Fruit fly (Drosophila melanogaster) whole organism, embryonic: ENCODE data around the gene fln.

Experiments
- Atf-2 ChIP-seq: fragments of 200-800 bp; sonication (Bioruptor generic); optimal IDR thresholded peaks from 2 replicates; lab custom pipeline; 2016; ENCODE audit warnings: missing biosample characterization, missing genetic modification characterization
- CG1024 ChIP-seq: fragments of 200-800 bp; sonication (Bioruptor generic); IDR thresholded peaks from 2 replicates; pipeline ENCODE4 v1.3.6; 2022; ENCODE audit warnings: missing biosample characterization, missing genetic modification characterization
- CG11560 ChIP-seq: fragments of 200-800 bp; sonication (Bioruptor generic); IDR thresholded peaks from 3 replicates; pipeline ENCODE4 v1.3.6; 2022; ENCODE audit warnings: missing biosample characterization, missing genetic modification characterization
- CG14441 ChIP-seq: fragments of 200-800 bp; sonication (Bioruptor generic); IDR thresholded peaks from 2 replicates; pipeline ENCODE4 v1.3.6; 2022; ENCODE audit warnings: missing biosample characterization, missing genetic modification characterization
- CG14667 ChIP-seq: fragments of 200-800 bp; sonication (Bioruptor generic); IDR thresholded peaks from 2 replicates; pipeline ENCODE4 v1.3.6; 2022; ENCODE audit warnings: missing biosample characterization, missing genetic modification characterization
- CG17568 ChIP-seq: fragments of 200-800 bp; sonication (Bioruptor generic); optimal IDR thresholded peaks from 2 replicates; lab custom pipeline; 2018; ENCODE audit warnings: missing biosample characterization, mild to moderate bottlenecking, missing genetic modification characterization, moderate library complexity
- CG17802 ChIP-seq: fragments of 200-800 bp; sonication (Bioruptor generic); optimal IDR thresholded peaks from 2 replicates; lab custom pipeline; 2018; ENCODE audit warnings: missing biosample characterization, mild to moderate bottlenecking, missing genetic modification characterization, moderate library complexity
- CG18262 ChIP-seq: fragments of 200-800 bp; optimal IDR thresholded peaks from 3 replicates; lab custom pipeline; 2019; ENCODE audit warnings: missing biosample characterization, mild to moderate bottlenecking, missing genetic modification characterization, moderate library complexity
- CG18599 ChIP-seq: fragments of 200-800 bp; sonication (Bioruptor generic); optimal IDR thresholded peaks from 3 replicates; lab custom pipeline; 2017; ENCODE audit warnings: missing biosample characterization, missing genetic modification characterization, mild to moderate bottlenecking, moderate library complexity, missing genetic modification reagents
- CG2116 ChIP-seq: fragments of 200-800 bp; sonication (Bioruptor generic); optimal IDR thresholded peaks from 3 replicates; lab custom pipeline; 2018; ENCODE audit warnings: missing biosample characterization, mild to moderate bottlenecking, missing genetic modification characterization
- CG2120 ChIP-seq: fragments of 200-800 bp; sonication (Bioruptor generic); optimal IDR thresholded peaks from 3 replicates; lab custom pipeline; 2016; ENCODE audit warnings: missing biosample characterization, missing genetic modification characterization
- CG2199 ChIP-seq: fragments of 200-800 bp; sonication (Bioruptor generic); IDR thresholded peaks from 3 replicates; pipeline ENCODE4 v1.3.6; 2022; ENCODE audit warnings: missing biosample characterization, missing genetic modification characterization
- CG5953 ChIP-seq: fragments of 200-800 bp; sonication (Bioruptor generic); IDR thresholded peaks from 2 replicates; pipeline ENCODE4 v1.3.6; 2022; ENCODE audit warnings: missing biosample characterization, missing genetic modification characterization
- CG7839 ChIP-seq: fragments of 200-800 bp; sonication (Bioruptor generic); optimal IDR thresholded peaks from 3 replicates; lab custom pipeline; 2018; ENCODE audit warnings: missing biosample characterization, mild to moderate bottlenecking, missing genetic modification characterization, moderate library complexity
- CG9727 ChIP-seq: fragments of 200-800 bp; sonication (Bioruptor generic); optimal IDR thresholded peaks from 3 replicates; lab custom pipeline; 2017; ENCODE audit warnings: missing biosample characterization, mild to moderate bottlenecking, missing genetic modification characterization
- CG9797 ChIP-seq: fragments of 200-800 bp; sonication (Bioruptor generic); optimal IDR thresholded peaks from 3 replicates; lab custom pipeline; 2018; ENCODE audit warnings: missing biosample characterization, mild to moderate bottlenecking, missing genetic modification characterization
- Doc3 ChIP-seq: fragments of 200-800 bp; sonication (Bioruptor generic); IDR thresholded peaks from 3 replicates; pipeline ENCODE4 v1.3.6; 2022; ENCODE audit warnings: missing biosample characterization, missing genetic modification characterization; ENCODE audit not compliant: partially characterized antibody
- Dref ChIP-seq: fragments of 200-800 bp; sonication (Bioruptor generic); IDR thresholded peaks from 2 replicates; pipeline ENCODE4 v1.3.6; 2022; ENCODE audit warnings: missing biosample characterization, missing genetic modification characterization
- E2f2 ChIP-seq: fragments of 200-800 bp; sonication (Bioruptor generic); IDR thresholded peaks from 2 replicates; pipeline ENCODE4 v1.3.6; 2022; ENCODE audit warnings: missing biosample characterization, missing genetic modification characterization
- Ets65A ChIP-seq: fragments of 200-800 bp; sonication (Bioruptor generic); peaks from one replicate; lab custom pipeline; 2016; ENCODE audit warnings: missing biosample characterization, missing genetic modification characterization
- Hey ChIP-seq: fragments of 200-800 bp; sonication (Bioruptor generic); optimal IDR thresholded peaks from 3 replicates; lab custom pipeline; 2018; ENCODE audit warnings: missing biosample characterization, mild to moderate bottlenecking, missing genetic modification characterization
- Meics ChIP-seq: fragments of 200-800 bp; sonication (Bioruptor generic); optimal IDR thresholded peaks from 2 replicates; lab custom pipeline; 2017; ENCODE audit warnings: missing biosample characterization, mild to moderate bottlenecking, missing genetic modification characterization
- Myb ChIP-seq: fragments of 200-800 bp; sonication (Bioruptor generic); optimal IDR thresholded peaks from 2 replicates; lab custom pipeline; 2016; ENCODE audit warnings: missing biosample characterization, missing genetic modification characterization
- Oli ChIP-seq: fragments of 200-800 bp; sonication (Bioruptor generic); optimal IDR thresholded peaks from 2 replicates; lab custom pipeline; 2018; ENCODE audit warnings: missing biosample characterization, mild to moderate bottlenecking, missing genetic modification characterization, moderate library complexity
- Optix ChIP-seq: fragments of 200-800 bp; sonication (Bioruptor generic); IDR thresholded peaks from 3 replicates; pipeline ENCODE4 v1.3.6; 2022; ENCODE audit warnings: missing biosample characterization, missing genetic modification characterization
- Ptx1 ChIP-seq: fragments of 200-800 bp; sonication (Bioruptor generic); IDR thresholded peaks from 2 replicates; pipeline ENCODE4 v1.3.6; 2022; ENCODE audit warnings: missing biosample characterization, missing genetic modification characterization
- Vsx1 ChIP-seq: fragments of 200-800 bp; sonication (Bioruptor generic); optimal IDR thresholded peaks from 2 replicates; lab custom pipeline; 2017; ENCODE audit warnings: missing biosample characterization, mild to moderate bottlenecking, missing genetic modification characterization, missing genetic modification reagents
- amos ChIP-seq: fragments of 200-800 bp; sonication (Bioruptor generic); IDR thresholded peaks from 2 replicates; pipeline ENCODE4 v1.3.6; 2022; ENCODE audit warnings: missing biosample characterization, missing genetic modification characterization; ENCODE audit not compliant: partially characterized antibody
- bbx ChIP-seq: fragments of 200-800 bp; sonication (Bioruptor generic); IDR thresholded peaks from 2 replicates; pipeline ENCODE4 v1.3.6; 2022; ENCODE audit warnings: missing biosample characterization, missing genetic modification characterization; ENCODE audit not compliant: partially characterized antibody
- btn ChIP-seq: fragments of 200-800 bp; sonication (Bioruptor generic); optimal IDR thresholded peaks from 2 replicates; lab custom pipeline; 2016; ENCODE audit warnings: missing biosample characterization, missing genetic modification characterization
- dmrt99B ChIP-seq: fragments of 200-800 bp; sonication (Bioruptor generic); optimal IDR thresholded peaks from 2 replicates; lab custom pipeline; 2018; ENCODE audit warnings: missing biosample characterization, mild to moderate bottlenecking, missing genetic modification characterization, moderate library complexity
- esg ChIP-seq: fragments of 200-800 bp; sonication (Bioruptor generic); conservative IDR thresholded peaks from 2 replicates; pipeline ENCODE4 v1.3.6; 2022; ENCODE audit warnings: missing biosample characterization, missing genetic modification characterization
- ewg ChIP-seq: fragments of 200-800 bp; sonication (Bioruptor generic); optimal IDR thresholded peaks from 3 replicates; lab custom pipeline; 2017; ENCODE audit warnings: mild to moderate bottlenecking, missing biosample characterization, missing genetic modification reagents, missing genetic modification characterization
- ftz-f1 ChIP-seq: fragments of 200-800 bp; sonication (Bioruptor generic); optimal IDR thresholded peaks from 2 replicates; lab custom pipeline; 2016; ENCODE audit warnings: missing biosample characterization, missing genetic modification characterization
- gsb ChIP-seq: fragments of 200-800 bp; sonication (Bioruptor generic); IDR thresholded peaks from 2 replicates; pipeline ENCODE4 v1.3.6; 2022; ENCODE audit warnings: missing biosample characterization, missing genetic modification characterization
- hb ChIP-seq: fragments of 200-800 bp; sonication (Bioruptor generic); IDR thresholded peaks from 3 replicates; pipeline ENCODE4 v1.3.6; 2022; ENCODE audit warnings: missing biosample characterization, missing genetic modification characterization; ENCODE audit not compliant: partially characterized antibody
- hbn ChIP-seq: fragments of 200-800 bp; sonication (Bioruptor generic); IDR thresholded peaks from 2 replicates; pipeline ENCODE4 v1.3.6; 2022; ENCODE audit warnings: missing biosample characterization, missing genetic modification characterization; ENCODE audit not compliant: partially characterized antibody
- jigr1 ChIP-seq: fragments of 200-800 bp; sonication (Bioruptor generic); IDR thresholded peaks from 3 replicates; pipeline ENCODE4 v1.3.6; 2022; ENCODE audit warnings: missing biosample characterization, missing genetic modification characterization
- lab ChIP-seq: fragments of 200-800 bp; sonication (Bioruptor generic); optimal IDR thresholded peaks from 3 replicates; lab custom pipeline; 2017; ENCODE audit warnings: missing biosample characterization, missing genetic modification characterization, mild to moderate bottlenecking, moderate library complexity, missing genetic modification reagents
- nmo ChIP-seq: fragments of 200-800 bp; sonication (Bioruptor generic); optimal IDR thresholded peaks from 2 replicates; lab custom pipeline; 2018; ENCODE audit warnings: missing biosample characterization, mild to moderate bottlenecking, missing genetic modification characterization, moderate library complexity
- row ChIP-seq: fragments of 200-800 bp; sonication (Bioruptor generic); IDR thresholded peaks from 3 replicates; pipeline ENCODE4 v1.3.6; 2022; ENCODE audit warnings: missing biosample characterization, missing genetic modification characterization
- stc ChIP-seq: fragments of 200-800 bp; sonication (Bioruptor generic); IDR thresholded peaks from 2 replicates; pipeline ENCODE4 v1.3.6; 2022; ENCODE audit warnings: missing biosample characterization, missing genetic modification characterization
- stwl ChIP-seq: fragments of 200-800 bp; sonication (Bioruptor generic); optimal IDR thresholded peaks from 3 replicates; lab custom pipeline; 2018; ENCODE audit warnings: missing biosample characterization, mild to moderate bottlenecking, missing genetic modification characterization, moderate library complexity
- trem ChIP-seq: fragments of 200-800 bp; optimal IDR thresholded peaks from 3 replicates; lab custom pipeline; 2019; ENCODE audit warnings: missing biosample characterization, mild to moderate bottlenecking, missing genetic modification characterization, moderate library complexity
- usp ChIP-seq: fragments of >200 bp; optimal IDR thresholded peaks from 2 replicates; lab custom pipeline; 2017; ENCODE audit warnings: missing biosample characterization, missing genetic modification characterization

fln gene

DNA sequence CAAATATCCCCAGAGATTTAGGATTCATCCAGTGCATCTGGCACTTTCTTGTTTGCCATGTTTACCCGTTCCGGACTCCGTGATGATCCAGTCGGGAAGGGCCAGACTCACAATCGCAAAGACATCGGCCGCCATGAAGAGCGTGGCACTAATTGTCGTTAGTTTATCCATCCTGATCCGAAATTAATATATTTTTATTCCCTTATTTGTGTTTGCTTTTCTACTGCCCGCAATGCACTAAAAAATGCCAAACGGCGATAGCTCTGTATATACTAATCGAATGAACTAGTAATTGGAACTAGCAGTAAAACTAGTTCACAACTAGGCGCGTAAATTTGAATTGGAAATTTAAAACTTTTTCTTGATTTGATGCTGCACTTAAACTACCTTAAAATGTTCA is 11.4 kb downstream of the fln start, which contains the start of gene CG14182 (continued):
- TF ChIP-seq trem (tag; lab: Kevin White, UChicago) (peak; percentile 42), Oli (tag; lab: Kevin White, UChicago) (no peak), Meics (GFP tag; lab: Kevin White, UChicago) (no peak), CG14441 (no peak), hb (GFP tag; lab: Robert Waterston, UW) (no peak), gsb (GFP tag; lab: Robert Waterston, UW) (no peak), hbn (GFP tag; lab: Robert Waterston, UW) (no peak), CG9797 (GFP tag; lab: Kevin White, UChicago) (peak; percentile 42), amos (peak; percentile 45; the same call in 1 of the 2 replicates), E2f2 (GFP tag; lab: Robert Waterston, UW) (peak; percentile 93), ftz-f1 (GFP tag; lab: Kevin White, UChicago) (no peak), CG18262 (tag; lab: Kevin White, UChicago) (no peak), bbx (GFP tag; lab: Robert Waterston, UW) (0 out of 2 replicates have a peak, but pooled peaks have one; percentile 7), stwl (tag; lab: Kevin White, UChicago) (peak; percentile 52), Vsx1 (GFP tag; lab: Kevin White, UChicago) (no peak), Doc3 (GFP tag; lab: Robert Waterston, UW) (peak; percentile 31; the same call in 1 of the 3 replicates), Ets65A (GFP tag; lab: Kevin White, UChicago) (no peak), CG17802 (tag; lab: Kevin White, UChicago) (no peak), Dref (GFP tag; lab: Robert Waterston, UW) (peak; percentile 43; the same call in 1 of the 2 replicates), CG2116 (peak; percentile 27), Ptx1 (no peak)
- TF ChIP-seq, all 482 proteins: peak for 24

DNA sequence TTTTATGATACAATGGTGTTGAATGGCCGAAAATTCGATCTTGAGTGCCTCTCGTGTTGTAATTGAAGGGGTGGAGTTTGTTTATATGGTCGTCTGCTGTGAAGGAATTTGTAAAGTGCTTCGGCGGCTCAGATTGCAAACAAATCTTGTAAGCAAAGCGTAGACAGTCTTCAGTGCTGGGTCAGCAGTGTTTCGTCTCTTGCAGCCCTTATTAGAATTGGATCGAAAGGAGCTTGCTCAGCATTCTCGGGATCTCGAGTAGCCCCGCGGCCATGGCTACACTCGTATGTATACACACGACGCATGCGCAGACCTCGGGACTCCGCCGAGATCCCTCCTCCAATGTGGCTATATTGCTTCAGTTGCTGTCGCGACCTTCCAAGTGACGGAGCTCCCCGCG is 12.9 kb downstream of the fln start:
- TF ChIP-seq ewg (GFP tag; lab: Kevin White, UChicago), result peak; percentile 18
- TF ChIP-seq esg (GFP tag; lab: Robert Waterston, UW), result no peak

dm6 chr3L:19968725-19969598 is 22.1 kb downstream of the fln start:
- TF ChIP-seq CG2199, result no peak
- TF ChIP-seq dmrt99B (tag; lab: Kevin White, UChicago), result peak; percentile 38
- TF ChIP-seq Optix (GFP tag; lab: Robert Waterston, UW), result 0 out of 3 replicates have a peak, but pooled peaks have one; percentile 9
- TF ChIP-seq row, result peak; percentile 31; the same call in 1 of the 3 replicates
- no peak for TF ChIP-seq stc (GFP tag; lab: Robert Waterston, UW)
- TF ChIP-seq CG11560 (tag; lab: Robert Waterston, UW), result no peak
- TF ChIP-seq CG2120 (GFP tag; lab: Kevin White, UChicago), result peak; percentile 16
- TF ChIP-seq CG5953 (GFP tag; lab: Robert Waterston, UW), result no peak
- TF ChIP-seq Meics (GFP tag; lab: Kevin White, UChicago), result peak; percentile 42
- TF ChIP-seq nmo (GFP tag; lab: Kevin White, UChicago), result peak; percentile 21
- no peak for TF ChIP-seq Dref (GFP tag; lab: Robert Waterston, UW)
- TF ChIP-seq Hey (tag; lab: Kevin White, UChicago), result peak; percentile 80
- TF ChIP-seq jigr1 (GFP tag; lab: Robert Waterston, UW), result no peak
- TF ChIP-seq CG7839, result no peak
- no peak for TF ChIP-seq Atf-2 (GFP tag; lab: Kevin White, UChicago)
- no peak for TF ChIP-seq CG9797 (GFP tag; lab: Kevin White, UChicago)
- peak; percentile 46 for TF ChIP-seq lab
- TF ChIP-seq bbx (GFP tag; lab: Robert Waterston, UW), result no peak
- TF ChIP-seq btn (GFP tag; lab: Kevin White, UChicago), result no peak
- no peak for TF ChIP-seq usp (GFP tag; lab: Kevin White, UChicago)
- TF ChIP-seq CG1024 (GFP tag; lab: Robert Waterston, UW), result no peak
- TF ChIP-seq Myb (GFP tag; lab: Kevin White, UChicago), result no peak
- TF ChIP-seq CG9727, result peak; percentile 19
- TF ChIP-seq CG14667, result no peak
- TF ChIP-seq CG18599 (GFP tag; lab: Kevin White, UChicago), result peak; percentile 67
- peak; percentile 88 for TF ChIP-seq Ets65A (GFP tag; lab: Kevin White, UChicago)
- TF ChIP-seq CG17568 (GFP tag; lab: Kevin White, UChicago), result no peak
